Fruit fly (Drosophila melanogaster): Measurements from ENCODE around the gene CG2926.

The CG2926 gene

DNA sequence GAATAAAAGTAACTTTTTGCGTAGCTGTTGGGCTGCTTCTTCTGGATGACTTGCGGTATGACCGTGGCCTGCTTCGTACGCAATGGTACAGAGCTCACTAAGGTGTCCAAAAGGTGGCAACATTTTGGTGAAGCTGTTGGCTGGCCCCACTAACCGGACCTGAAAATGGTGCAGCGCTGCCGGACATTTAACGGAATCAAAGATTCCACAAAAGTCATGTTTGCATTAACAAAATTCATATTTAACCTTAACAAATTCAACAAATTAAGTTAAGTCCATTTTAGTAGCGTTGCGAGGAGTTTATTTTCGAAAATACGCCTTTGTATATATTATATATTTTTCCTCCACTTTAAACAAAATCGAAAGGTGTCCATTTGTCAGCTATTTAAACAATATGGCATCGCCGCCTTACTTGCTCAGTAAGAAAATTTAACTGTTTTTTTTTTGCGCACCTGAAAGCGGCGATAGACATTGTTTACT is 12.9 kb upstream of the CG2926 start, which contains the start of the genes kra and SecS (continued):
- no peak for TF ChIP-seq oc (tag; optimal IDR thresholded peaks at IDR 0.05)
- no peak for TF ChIP-seq Taf1 (GFP tag; IDR thresholded peaks at IDR 0.05)
- peak; percentile 48 for TF ChIP-seq CG8290 (GFP tag; optimal IDR thresholded peaks at IDR 0.05)
- TF ChIP-seq CG8290 (tag; optimal IDR thresholded peaks at IDR 0.05) = peak in 1 of 2 experiments; percentile 78
- peak; percentile 72 for TF ChIP-seq CG18599 (GFP tag; optimal IDR thresholded peaks at IDR 0.05)
- peak; percentile 7 for TF ChIP-seq Atf-2 (GFP tag; optimal IDR thresholded peaks at IDR 0.05)
- no peak for TF ChIP-seq CG6175 (GFP tag; IDR thresholded peaks at IDR 0.05)
- TF ChIP-seq croc (GFP tag; conservative IDR thresholded peaks at IDR 0.05) = no peak
- no peak for TF ChIP-seq CG31441 (GFP tag; IDR thresholded peaks at IDR 0.05)
- TF ChIP-seq Dll (GFP tag; IDR thresholded peaks at IDR 0.05; ENCODE audit: partially characterized antibody) = no peak
- TF ChIP-seq HLH54F (GFP tag; optimal IDR thresholded peaks at IDR 0.05) = peak; percentile 53
- no peak for TF ChIP-seq usp (GFP tag; optimal IDR thresholded peaks at IDR 0.05)
- no peak for TF ChIP-seq CG6272 (GFP tag; IDR thresholded peaks at IDR 0.05)
- TF ChIP-seq E2f2 (GFP tag; IDR thresholded peaks at IDR 0.05) = no peak
- peak; percentile 27 for TF ChIP-seq CG18262 (tag; optimal IDR thresholded peaks at IDR 0.05)
- TF ChIP-seq z (GFP tag; IDR thresholded peaks at IDR 0.05) = no peak
- TF ChIP-seq pita (GFP tag; optimal IDR thresholded peaks at IDR 0.05) = no peak
- peak; percentile 86 for TF ChIP-seq stwl (tag; optimal IDR thresholded peaks at IDR 0.05)
- no peak for TF ChIP-seq CG1024 (GFP tag; IDR thresholded peaks at IDR 0.05)
- TF ChIP-seq CG18011 (GFP tag; optimal IDR thresholded peaks at IDR 0.05) = peak; percentile 56
- peak; percentile 12 for TF ChIP-seq zen (tag; optimal IDR thresholded peaks at IDR 0.05)
- no peak for TF ChIP-seq ken (GFP tag; IDR thresholded peaks at IDR 0.05)
- peak; percentile 56 for TF ChIP-seq tup (GFP tag; optimal IDR thresholded peaks at IDR 0.05)
- no peak for TF ChIP-seq H2.0 (GFP tag; IDR thresholded peaks at IDR 0.05)
- peak; percentile 78 for TF ChIP-seq CG2116 (GFP tag; optimal IDR thresholded peaks at IDR 0.05)
- no peak for TF ChIP-seq rib (GFP tag; IDR thresholded peaks at IDR 0.05)
- no peak for TF ChIP-seq B-H1 (GFP tag; IDR thresholded peaks at IDR 0.05)
- no peak for TF ChIP-seq Deaf1 (tag; optimal IDR thresholded peaks at IDR 0.05)
- no peak for TF ChIP-seq sima (GFP tag; optimal IDR thresholded peaks at IDR 0.05)
- TF ChIP-seq twi (tag; optimal IDR thresholded peaks at IDR 0.05) = peak; percentile 27
- TF ChIP-seq lola (GFP tag; optimal IDR thresholded peaks at IDR 0.05) = peak in 1 of 3 experiments; percentile 57
- TF ChIP-seq CG7987 (GFP tag; optimal IDR thresholded peaks at IDR 0.05) = peak; percentile 57
- peak; percentile 65 for TF ChIP-seq CG33213 (GFP tag; optimal IDR thresholded peaks at IDR 0.05)
- TF ChIP-seq CG6854 (GFP tag; optimal IDR thresholded peaks at IDR 0.05) = no peak
- TF ChIP-seq CG2120 (GFP tag; optimal IDR thresholded peaks at IDR 0.05) = peak; percentile 76
- peak; percentile 59 for TF ChIP-seq PHDP (tag; optimal IDR thresholded peaks at IDR 0.05)
- TF ChIP-seq dysf (GFP tag; IDR thresholded peaks at IDR 0.05) = no peak
- TF ChIP-seq Atf6 (GFP tag; IDR thresholded peaks at IDR 0.05) = no peak
- TF ChIP-seq Kr (GFP tag; optimal IDR thresholded peaks at IDR 0.05) = no peak
- peak; percentile 33 for TF ChIP-seq BtbVII (GFP tag; optimal IDR thresholded peaks at IDR 0.05)
- TF ChIP-seq Spps (tag; optimal IDR thresholded peaks at IDR 0.05) = no peak
- TF ChIP-seq Stat92E (GFP tag; optimal IDR thresholded peaks at IDR 0.05) = no peak
- peak; percentile 20 for TF ChIP-seq tx (GFP tag; optimal IDR thresholded peaks at IDR 0.05)
- peak; percentile 69 for TF ChIP-seq CG13775 (GFP tag; optimal IDR thresholded peaks at IDR 0.05)
- peak; percentile 48 for TF ChIP-seq CG9727 (GFP tag; optimal IDR thresholded peaks at IDR 0.05)
- no peak for TF ChIP-seq CG16863 (GFP tag; optimal IDR thresholded peaks at IDR 0.05)
- TF ChIP-seq ranshi (GFP tag; IDR thresholded peaks at IDR 0.05) = no peak
- no peak for TF ChIP-seq gsb (GFP tag; IDR thresholded peaks at IDR 0.05)
- TF ChIP-seq CG5245 (GFP tag; optimal IDR thresholded peaks at IDR 0.05) = peak; percentile 49
- TF ChIP-seq B-H2 (GFP tag; optimal IDR thresholded peaks at IDR 0.05) = peak; percentile 58
- no peak for TF ChIP-seq gce (GFP tag; IDR thresholded peaks at IDR 0.05)
- no peak for TF ChIP-seq Dref (GFP tag; IDR thresholded peaks at IDR 0.05)
